Fruit fly (Drosophila melanogaster): ENCODE measurements around the gene Alp12.

Gene Alp12

dm6 chr2L:19455723-19456122 lies 31.9 kb downstream of the Alp12 start:
- TF ChIP-seq fd64A (GFP tag; optimal IDR thresholded peaks at IDR 0.05) (no peak), Pdp1 (GFP tag; optimal IDR thresholded peaks at IDR 0.05) (peak in 1 of 2 experiments; percentile 6), wor (GFP tag; IDR thresholded peaks at IDR 0.05) (no peak), CG14050 (GFP tag; IDR thresholded peaks at IDR 0.05) (no peak), CG9727 (GFP tag; optimal IDR thresholded peaks at IDR 0.05) (no peak), CG9876 (GFP tag; optimal IDR thresholded peaks at IDR 0.05) (no peak)

dm6 chr2L:19457890-19458580 lies 34.2 kb downstream of the Alp12 start:
- TF ChIP-seq caup (GFP tag; optimal IDR thresholded peaks at IDR 0.05; ENCODE audit: severe bottlenecking) (no peak), D19B (GFP tag; optimal IDR thresholded peaks at IDR 0.05) (peak; percentile 58), CG2712 (tag; optimal IDR thresholded peaks at IDR 0.05) (peak; percentile 5), Eip74EF (GFP tag; optimal IDR thresholded peaks at IDR 0.05) (no peak), cad (GFP tag; optimal IDR thresholded peaks at IDR 0.05) (peak; percentile 24), CG7745 (tag; optimal IDR thresholded peaks at IDR 0.05) (no peak), Lhr (GFP tag; optimal IDR thresholded peaks at IDR 0.05) (no peak), phol (tag; optimal IDR thresholded peaks at IDR 0.05) (peak; percentile 67), CG34376 (GFP tag; optimal IDR thresholded peaks at IDR 0.05) (no peak), CG7271 (tag; optimal IDR thresholded peaks at IDR 0.05) (peak; percentile 76), Ets97D (GFP tag; optimal IDR thresholded peaks at IDR 0.05) (peak; percentile 66), jumu (GFP tag; optimal IDR thresholded peaks at IDR 0.05) (no peak), p53 (GFP tag; optimal IDR thresholded peaks at IDR 0.05) (no peak), Jarid2 (GFP tag; optimal IDR thresholded peaks at IDR 0.05) (no peak), CG18011 (GFP tag; optimal IDR thresholded peaks at IDR 0.05) (no peak), zen (tag; optimal IDR thresholded peaks at IDR 0.05) (peak; percentile 47), HLHmδ (GFP tag; optimal IDR thresholded peaks at IDR 0.05) (peak; percentile 11), unc-4 (GFP tag; IDR thresholded peaks at IDR 0.05; ENCODE audit: partially characterized antibody) (no peak), CG11247 (GFP tag; IDR thresholded peaks at IDR 0.05) (no peak), CG11093 (GFP tag; IDR thresholded peaks at IDR 0.05) (no peak), row (GFP tag; IDR thresholded peaks at IDR 0.05) (peak; percentile 51; the same call in 1 of the 3 replicates), CG1832 (GFP tag; optimal IDR thresholded peaks at IDR 0.05) (peak; percentile 18), pho (GFP tag; optimal IDR thresholded peaks at IDR 0.05) (no peak), ewg (GFP tag; optimal IDR thresholded peaks at IDR 0.05) (no peak), D19A (tag; optimal IDR thresholded peaks at IDR 0.05) (peak; percentile 16), bab2 (GFP tag; optimal IDR thresholded peaks at IDR 0.05) (no peak), CG8290 (GFP tag; optimal IDR thresholded peaks at IDR 0.05) (peak; percentile 9), CG8290 (tag; optimal IDR thresholded peaks at IDR 0.05) (no peak), stwl (tag; optimal IDR thresholded peaks at IDR 0.05) (peak; percentile 90), abd-A (tag; optimal IDR thresholded peaks at IDR 0.05) (no peak), wdn (GFP tag; IDR thresholded peaks at IDR 0.05) (no peak), CG11504 (tag; optimal IDR thresholded peaks at IDR 0.05) (peak; percentile 0), sqz (GFP tag; optimal IDR thresholded peaks at IDR 0.05) (peak; percentile 9), CG10267 (tag; optimal IDR thresholded peaks at IDR 0.05) (peak; percentile 61), zfh1 (GFP tag; IDR thresholded peaks at IDR 0.05) (0 out of 3 replicates have a peak, but pooled peaks have one; percentile 23), sens (GFP tag) (peak; percentile 24), CG10321 (GFP tag; IDR thresholded peaks at IDR 0.05) (0 out of 2 replicates have a peak, but pooled peaks have one; percentile 32), CG13296 (GFP tag; optimal IDR thresholded peaks at IDR 0.05) (no peak), CG3407 (GFP tag; optimal IDR thresholded peaks at IDR 0.05) (no peak), CG7839 (tag; optimal IDR thresholded peaks at IDR 0.05) (peak; percentile 7), CG8944 (GFP tag; optimal IDR thresholded peaks at IDR 0.05) (no peak), CG17361 (GFP tag; IDR thresholded peaks at IDR 0.05) (0 out of 3 replicates have a peak, but pooled peaks have one; percentile 10)

Measured in whole organism, embryonic.